Fruit fly (Drosophila melanogaster) whole organism, wandering third instar larva: ENCODE measurements around the gene Xe7.

ENCODE experiments used
- Abd-B ChIP-seq: fragments of >200 bp; optimal IDR thresholded peaks from 2 replicates; lab custom pipeline; 2017; ENCODE audit warnings: missing biosample characterization, missing genetic modification characterization
- CG32264 ChIP-seq: fragments of 200-800 bp; sonication (Bioruptor generic); optimal IDR thresholded peaks from 2 replicates; lab custom pipeline; 2016; ENCODE audit warnings: missing biosample characterization, missing genetic modification characterization
- CG9705 ChIP-seq: fragments of 200-800 bp; sonication (Bioruptor generic); optimal IDR thresholded peaks from 2 replicates; lab custom pipeline; 2018; ENCODE audit warnings: missing biosample characterization, mild to moderate bottlenecking, missing genetic modification characterization
- CrebA ChIP-seq: fragments of 200-800 bp; sonication (Bioruptor generic); optimal IDR thresholded peaks from 2 replicates; lab custom pipeline; 2016; ENCODE audit warnings: missing biosample characterization, mild to moderate bottlenecking, missing genetic modification characterization, borderline replicate concordance
- Dfd ChIP-seq: fragments of >200 bp; optimal IDR thresholded peaks from 2 replicates; lab custom pipeline; 2017; ENCODE audit warnings: missing biosample characterization, missing genetic modification characterization
- Dif ChIP-seq: fragments of 200-275, 200-300 bp; sonication (Bioruptor generic); optimal IDR thresholded peaks from 2 replicates; lab custom pipeline; 2018; ENCODE audit warnings: missing biosample characterization, missing genetic modification characterization; ENCODE audit not compliant: partially characterized antibody
- GATAd ChIP-seq: sonication (Bioruptor generic); optimal IDR thresholded peaks from 2 replicates; lab custom pipeline; 2016; ENCODE audit warnings: missing biosample characterization, missing genetic modification characterization
- HLH106 ChIP-seq: fragments of 200-800 bp; optimal IDR thresholded peaks from 3 replicates; lab custom pipeline; 2019; ENCODE audit warnings: missing biosample characterization, mild to moderate bottlenecking, missing genetic modification characterization, moderate library complexity
- Hnf4 ChIP-seq: fragments of 200-800 bp; sonication (Bioruptor generic); optimal IDR thresholded peaks from 2 replicates; lab custom pipeline; 2016; ENCODE audit warnings: missing biosample characterization, mild to moderate bottlenecking, missing genetic modification characterization
- Hr78 ChIP-seq: fragments of >200 bp; optimal IDR thresholded peaks from 2 replicates; lab custom pipeline; 2017; ENCODE audit warnings: missing biosample characterization, missing genetic modification characterization
- Hr83 ChIP-seq: fragments of 200-300 bp; sonication (Bioruptor generic); optimal IDR thresholded peaks from 2 replicates; lab custom pipeline; 2016; ENCODE audit warnings: missing biosample characterization, mild to moderate bottlenecking, missing genetic modification characterization, moderate library complexity; ENCODE audit not compliant: poor library complexity, severe bottlenecking
- Jra ChIP-seq: sonication (Bioruptor generic); optimal IDR thresholded peaks from 2 replicates; lab custom pipeline; 2016; ENCODE audit warnings: missing biosample characterization, missing genetic modification characterization
- Mio ChIP-seq: sonication (Bioruptor generic); optimal IDR thresholded peaks from 2 replicates; lab custom pipeline; 2016; ENCODE audit warnings: missing biosample characterization, missing genetic modification characterization
- Myc ChIP-seq: fragments of >200 bp; optimal IDR thresholded peaks from 2 replicates; lab custom pipeline; 2017
- N ChIP-seq: fragments of >200 bp; optimal IDR thresholded peaks from 2 replicates; lab custom pipeline; 2018; ENCODE audit warnings: missing biosample characterization, missing external identifiers, missing genetic modification characterization
- Rel ChIP-seq, 2 experiments: fragments of 200-800 bp; sonication (Bioruptor generic) in 1 of 2; optimal IDR thresholded peaks; 2 replicates in 1 of 2; 3 replicates in 1 of 2; lab custom pipeline; 2016 to 2019; ENCODE audit warnings: mild to moderate bottlenecking in 2 of 2, missing biosample characterization in 2 of 2, missing genetic modification characterization in 2 of 2, moderate library complexity in 1 of 2
- Vsx2 ChIP-seq: fragments of 200-300, 225-300 bp; sonication (Bioruptor generic); optimal IDR thresholded peaks from 2 replicates; lab custom pipeline; 2018; ENCODE audit warnings: missing biosample characterization, missing genetic modification characterization; ENCODE audit not compliant: partially characterized antibody
- br ChIP-seq: fragments of 200-800 bp; sonication (Bioruptor generic); optimal IDR thresholded peaks from 2 replicates; lab custom pipeline; 2016; ENCODE audit warnings: missing biosample characterization, missing genetic modification characterization
- brk ChIP-seq: fragments of 200-800 bp; sonication (Bioruptor generic); optimal IDR thresholded peaks from 2 replicates; lab custom pipeline; 2016; ENCODE audit warnings: missing biosample characterization, mild to moderate bottlenecking, missing genetic modification characterization
- dl ChIP-seq, 2 experiments: fragments of 175-275, 200-275 bp in 1 of 2; fragments of 200-275 bp in 1 of 2; sonication (Bioruptor generic); optimal IDR thresholded peaks; lab custom pipeline; 2018; ENCODE audit warnings: mild to moderate bottlenecking in 2 of 2, missing biosample characterization in 2 of 2, missing genetic modification characterization in 2 of 2, moderate library complexity in 2 of 2; ENCODE audit not compliant: partially characterized antibody in 2 of 2, insufficient read depth in 1 of 2
- dmrt93B ChIP-seq: fragments of 200-800 bp; sonication (Bioruptor generic); optimal IDR thresholded peaks from 2 replicates; lab custom pipeline; 2018; ENCODE audit warnings: missing biosample characterization, mild to moderate bottlenecking, missing genetic modification characterization
- dsf ChIP-seq: sonication (Bioruptor generic); optimal IDR thresholded peaks from 2 replicates; lab custom pipeline; 2016; ENCODE audit warnings: missing biosample characterization, missing genetic modification characterization, borderline replicate concordance
- ey ChIP-seq: fragments of 200-800 bp; sonication (Bioruptor generic); optimal IDR thresholded peaks from 2 replicates; lab custom pipeline; 2016; ENCODE audit warnings: missing biosample characterization, missing genetic modification characterization
- foxo ChIP-seq, 2 experiments: fragments of 200-800 bp; sonication (Bioruptor generic); optimal IDR thresholded peaks; 2 replicates in 1 of 2; 3 replicates in 1 of 2; lab custom pipeline; 2016 to 2017; ENCODE audit warnings: missing biosample characterization in 2 of 2, missing genetic modification characterization in 2 of 2
- fru ChIP-seq: fragments of 200-800 bp; sonication (Bioruptor generic); optimal IDR thresholded peaks from 3 replicates; lab custom pipeline; 2016; ENCODE audit warnings: missing biosample characterization, mild to moderate bottlenecking, missing genetic modification characterization
- h ChIP-seq: fragments of 200-800 bp; sonication (Bioruptor generic); optimal IDR thresholded peaks from 3 replicates; lab custom pipeline; 2016; ENCODE audit warnings: missing biosample characterization, mild to moderate bottlenecking, missing genetic modification characterization
- jim ChIP-seq: fragments of 175-275, 200-325 bp; sonication (Bioruptor generic); optimal IDR thresholded peaks from 2 replicates; lab custom pipeline; 2016; ENCODE audit warnings: missing biosample characterization, mild to moderate bottlenecking, missing genetic modification characterization
- lola ChIP-seq: fragments of >200 bp; optimal IDR thresholded peaks from 2 replicates; lab custom pipeline; 2017; ENCODE audit warnings: missing biosample characterization, missing genetic modification characterization
- pan ChIP-seq: fragments of >200 bp; optimal IDR thresholded peaks from 2 replicates; lab custom pipeline; 2017
- psq ChIP-seq: fragments of 200-800 bp; sonication (Bioruptor generic); optimal IDR thresholded peaks from 3 replicates; lab custom pipeline; 2017; ENCODE audit warnings: missing biosample characterization, mild to moderate bottlenecking, missing genetic modification characterization, moderate library complexity
- rgr ChIP-seq: fragments of 200-800 bp; sonication (Bioruptor generic); optimal IDR thresholded peaks from 3 replicates; lab custom pipeline; 2016; ENCODE audit warnings: missing biosample characterization, mild to moderate bottlenecking, missing genetic modification characterization
- sage ChIP-seq: fragments of 200-800 bp; sonication (Bioruptor generic); optimal IDR thresholded peaks from 2 replicates; lab custom pipeline; 2016; ENCODE audit warnings: missing biosample characterization, mild to moderate bottlenecking, missing genetic modification characterization
- sv ChIP-seq: fragments of 200-800 bp; sonication (Bioruptor generic); optimal IDR thresholded peaks from 3 replicates; lab custom pipeline; 2016; ENCODE audit warnings: missing biosample characterization, missing genetic modification characterization
- tai ChIP-seq: sonication (Bioruptor generic); optimal IDR thresholded peaks from 2 replicates; lab custom pipeline; 2016; ENCODE audit warnings: missing biosample characterization, missing genetic modification characterization
- usp ChIP-seq: fragments of >200 bp; optimal IDR thresholded peaks from 2 replicates; lab custom pipeline; 2017; ENCODE audit warnings: missing biosample characterization, missing genetic modification characterization
- woc ChIP-seq: sonication (Bioruptor generic); optimal IDR thresholded peaks from 2 replicates; lab custom pipeline; 2016; ENCODE audit warnings: missing biosample characterization, mild to moderate bottlenecking, missing genetic modification characterization

The Xe7 gene

DNA sequence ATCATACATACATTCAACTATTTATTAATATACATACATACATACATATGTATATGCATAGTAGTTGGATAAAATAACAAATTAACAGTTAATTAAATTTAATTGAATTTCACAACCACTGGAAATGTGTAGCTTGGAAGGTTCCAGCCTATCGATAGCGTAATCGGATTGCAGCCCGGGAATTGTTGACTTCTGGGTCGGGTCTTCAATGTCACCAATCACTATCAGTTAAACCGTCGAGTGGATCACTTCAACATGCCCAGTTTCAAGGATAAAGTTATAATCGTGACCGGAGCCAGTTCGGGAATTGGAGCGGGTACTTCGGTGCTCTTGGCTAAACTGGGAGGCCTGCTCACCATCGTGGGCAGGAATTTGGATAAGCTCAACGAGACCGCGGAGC lies 35.7 kb downstream of the Xe7 start, which contains the start of gene CG12171:
CG12171 (plus strand) TSS at position 191 of the 400 bp plus-strand sequence.
- TF ChIP-seq Abd-B (GFP tag; lab: Kevin White, UChicago) = no peak
- TF ChIP-seq Hr83 (GFP tag; lab: Kevin White, UChicago) = peak; percentile 46

DNA sequence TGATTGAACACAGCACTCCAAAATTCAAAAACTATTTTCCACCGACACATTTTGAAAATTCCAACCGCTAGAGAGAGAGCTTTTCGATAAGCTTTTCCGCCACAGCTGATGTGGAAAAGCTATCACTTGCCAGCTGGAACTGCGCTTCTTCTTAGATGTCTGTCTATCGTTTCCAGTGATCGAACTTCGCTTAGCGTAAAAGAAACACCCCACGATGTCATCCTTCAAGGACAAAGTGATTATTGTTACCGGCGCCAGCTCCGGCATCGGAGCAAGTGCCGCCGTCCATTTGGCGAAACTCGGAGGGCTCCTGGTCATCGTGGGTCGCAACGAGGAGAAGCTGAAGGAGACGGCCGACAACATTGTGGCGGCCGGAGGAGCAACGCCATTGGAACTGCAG lies 37.0 kb downstream of the Xe7 start, which contains the start of gene CG31549:
CG31549 (plus strand) TSS at position 11 of the 400 bp plus-strand sequence.
- TF ChIP-seq fru (GFP tag; lab: Kevin White, UChicago) = no peak
- TF ChIP-seq jim = no peak
- no peak for TF ChIP-seq dmrt93B (GFP tag; lab: Kevin White, UChicago)
- TF ChIP-seq sv = no peak
- TF ChIP-seq Dif (GFP tag; lab: Kevin White, UChicago) = no peak
- TF ChIP-seq Hnf4 (GFP tag; lab: Kevin White, UChicago) = no peak
- no peak for TF ChIP-seq psq (GFP tag; lab: Kevin White, UChicago)
- no peak for TF ChIP-seq woc (GFP tag; lab: Kevin White, UChicago)
- no peak for TF ChIP-seq Mio (GFP tag; lab: Kevin White, UChicago)
- no peak for TF ChIP-seq Jra
- TF ChIP-seq br (GFP tag; lab: Kevin White, UChicago) = no peak
- TF ChIP-seq tai = no peak
- no peak for TF ChIP-seq usp (GFP tag; lab: Kevin White, UChicago)
- TF ChIP-seq Hr78 = no peak
- no peak for TF ChIP-seq dl (GFP tag; optimal IDR thresholded peaks at IDR 0.05; lab: Kevin White, UChicago; ENCODE audit: insufficient read depth in 1 of 2, partially characterized antibody in 2 of 2)
- TF ChIP-seq Rel (GFP tag; optimal IDR thresholded peaks at IDR 0.05; lab: Kevin White, UChicago) = no peak
- no peak for TF ChIP-seq Rel (tag; optimal IDR thresholded peaks at IDR 0.05; lab: Kevin White, UChicago)

- TF ChIP-seq Abd-B (GFP tag; lab: Kevin White, UChicago) (no peak), CrebA (GFP tag; lab: Kevin White, UChicago) (no peak), Hr78 (no peak), Myc (lab: Kevin White, UChicago) (no peak), dl (GFP tag; optimal IDR thresholded peaks at IDR 0.05; lab: Kevin White, UChicago; ENCODE audit: insufficient read depth in 1 of 2, partially characterized antibody in 2 of 2) (no peak), Mio (GFP tag; lab: Kevin White, UChicago) (no peak), sage (GFP tag; lab: Kevin White, UChicago) (no peak), dsf (GFP tag; lab: Kevin White, UChicago) (no peak), ey (GFP tag; lab: Kevin White, UChicago) (no peak), CG32264 (no peak), Vsx2 (GFP tag; lab: Kevin White, UChicago) (no peak), usp (GFP tag; lab: Kevin White, UChicago) (no peak), Hr83 (GFP tag; lab: Kevin White, UChicago) (no peak), tai (no peak), psq (GFP tag; lab: Kevin White, UChicago) (no peak), jim (no peak), br (GFP tag; lab: Kevin White, UChicago) (no peak), pan (lab: Kevin White, UChicago) (no peak)
Observed at dm6 chr3R:5627552-5627951, 41.6 kb downstream of the Xe7 start, which contains the start of gene CG31551. TSS of gene CG31551 (plus strand) at chr3R:5627852.

DNA sequence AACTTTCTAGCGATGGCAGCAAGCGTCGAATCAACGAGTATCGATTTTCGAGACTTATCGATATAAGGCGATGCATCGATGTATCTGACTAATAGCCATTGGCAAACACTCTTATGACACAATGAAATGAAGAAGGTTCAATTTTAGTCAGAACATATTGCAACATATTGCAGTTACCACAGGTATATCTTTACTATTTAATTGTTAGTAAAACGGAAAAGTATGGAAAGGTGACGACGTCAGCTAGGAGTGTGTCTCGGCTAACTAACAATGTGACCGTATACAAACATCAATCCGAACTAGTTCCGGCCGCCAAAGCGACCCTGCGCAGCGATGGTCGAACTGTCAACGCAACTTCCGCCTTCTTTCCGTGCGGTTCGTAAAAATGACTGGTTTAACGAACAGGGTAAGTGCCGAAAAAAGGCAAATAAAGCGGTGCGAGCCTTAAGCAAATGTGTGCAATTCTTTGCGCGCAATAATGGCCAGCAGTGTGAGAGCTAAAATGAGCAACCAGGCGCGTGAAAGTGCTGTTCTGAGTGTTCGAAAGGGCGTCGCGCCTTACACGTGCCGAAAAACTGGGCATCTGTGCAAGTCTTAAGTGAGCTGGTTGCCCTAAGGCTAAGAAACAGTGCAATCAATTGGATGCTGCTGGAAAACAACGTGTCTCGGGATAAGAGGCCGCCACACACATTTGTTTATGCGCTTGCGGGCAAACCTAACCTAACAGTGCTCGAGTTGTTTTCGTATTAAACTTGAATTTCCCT lies 44.8 kb downstream of the Xe7 start, which contains the start of the genes Dph4, Spec2 and RpL13A:
Dph4 (minus strand) TSS at position 11 of the 764 bp plus-strand sequence.
Spec2 (minus strand) TSS at position 11 of the 764 bp plus-strand sequence.
RpL13A (plus strand) TSS at position 360 of the 764 bp plus-strand sequence.
- TF ChIP-seq ey (GFP tag; lab: Kevin White, UChicago) = peak; percentile 61
- no peak for TF ChIP-seq brk (GFP tag; lab: Kevin White, UChicago)
- no peak for TF ChIP-seq GATAd (GFP tag; lab: Kevin White, UChicago)
- no peak for TF ChIP-seq N (GFP tag; lab: Kevin White, UChicago)
- TF ChIP-seq Vsx2 (GFP tag; lab: Kevin White, UChicago) = no peak
- no peak for TF ChIP-seq Rel (GFP tag; optimal IDR thresholded peaks at IDR 0.05; lab: Kevin White, UChicago)
- peak; percentile 53 for TF ChIP-seq Rel (tag; optimal IDR thresholded peaks at IDR 0.05; lab: Kevin White, UChicago)
- TF ChIP-seq br (GFP tag; lab: Kevin White, UChicago) = peak; percentile 88
- TF ChIP-seq rgr = peak; percentile 96
- peak; percentile 96 for TF ChIP-seq CG9705 (GFP tag; lab: Kevin White, UChicago)
- no peak for TF ChIP-seq jim
- TF ChIP-seq Abd-B (GFP tag; lab: Kevin White, UChicago) = no peak
- peak; percentile 16 for TF ChIP-seq Myc (lab: Kevin White, UChicago)
- TF ChIP-seq Jra = peak; percentile 69
- peak; percentile 69 for TF ChIP-seq Mio (GFP tag; lab: Kevin White, UChicago)
- TF ChIP-seq foxo (GFP tag; optimal IDR thresholded peaks at IDR 0.05; lab: Kevin White, UChicago) = peak; percentile 42 to 80
- TF ChIP-seq dmrt93B (GFP tag; lab: Kevin White, UChicago) = peak; percentile 94
- TF ChIP-seq dl (GFP tag; optimal IDR thresholded peaks at IDR 0.05; lab: Kevin White, UChicago; ENCODE audit: insufficient read depth in 1 of 2, partially characterized antibody in 2 of 2) = no peak
- TF ChIP-seq Hr78 = no peak
- peak; percentile 90 for TF ChIP-seq h
- no peak for TF ChIP-seq lola (GFP tag; lab: Kevin White, UChicago)
- TF ChIP-seq HLH106 = peak; percentile 84
- TF ChIP-seq sv = peak; percentile 84
- TF ChIP-seq CrebA (GFP tag; lab: Kevin White, UChicago) = no peak
- TF ChIP-seq dsf (GFP tag; lab: Kevin White, UChicago) = peak; percentile 76
- peak; percentile 87 for TF ChIP-seq fru (GFP tag; lab: Kevin White, UChicago)
- no peak for TF ChIP-seq sage (GFP tag; lab: Kevin White, UChicago)
- peak; percentile 69 for TF ChIP-seq psq (GFP tag; lab: Kevin White, UChicago)
- TF ChIP-seq Dfd (GFP tag; lab: Kevin White, UChicago) = no peak
- no peak for TF ChIP-seq woc (GFP tag; lab: Kevin White, UChicago)
- no peak for TF ChIP-seq pan (lab: Kevin White, UChicago)
